Worm (Caenorhabditis elegans) whole organism, young adult: ENCODE data around the gene dhgd-1.

Experiments used
- B0035.1 ChIP-seq: sonication (generic microtip); optimal IDR thresholded peaks from 2 replicates; lab custom pipeline; 2016; ENCODE audit warnings: missing genetic modification characterization, mild to moderate bottlenecking, missing compliant biosample characterization, missing genotype, missing genetic modification reagents
- B0336.3 ChIP-seq: fragments of 200-800 bp; sonication (Bioruptor generic); IDR thresholded peaks from 2 replicates; pipeline ENCODE4 v1.3.6; 2022; ENCODE audit warnings: missing genetic modification characterization, missing compliant biosample characterization
- C06A6.2 ChIP-seq: fragments of 200-800 bp; sonication (Bioruptor generic); conservative IDR thresholded peaks from 2 replicates; pipeline ENCODE4 v1.3.6; 2022; ENCODE audit warnings: missing genetic modification characterization, missing compliant biosample characterization
- C17E4.6 ChIP-seq: fragments of 200-800 bp; sonication (Bioruptor generic); IDR thresholded peaks from 2 replicates; pipeline ENCODE4 v1.3.6; 2022; ENCODE audit warnings: missing genetic modification reagents, missing genetic modification characterization, missing compliant biosample characterization
- D2030.7 ChIP-seq: fragments of 200-800 bp; sonication (Bioruptor generic); IDR thresholded peaks from 2 replicates; pipeline ENCODE4 v1.3.6; 2022; ENCODE audit warnings: missing genetic modification reagents, missing genetic modification characterization, missing compliant biosample characterization
- F39B2.1 ChIP-seq: fragments of 200-800 bp; sonication (Bioruptor generic); IDR thresholded peaks from 2 replicates; pipeline ENCODE4 v1.3.6; 2022; ENCODE audit warnings: missing genetic modification reagents, missing genetic modification characterization, missing compliant biosample characterization
- K12H6.12 ChIP-seq: fragments of 200-800 bp; sonication (Bioruptor generic); optimal IDR thresholded peaks from 2 replicates; lab custom pipeline; 2018; ENCODE audit warnings: mild to moderate bottlenecking, missing genetic modification characterization, missing compliant biosample characterization
- Y53F4B.3 ChIP-seq: fragments of 200-800 bp; sonication (Bioruptor generic); IDR thresholded peaks from 2 replicates; pipeline ENCODE4 v1.3.6; 2022; ENCODE audit warnings: missing genetic modification reagents, missing genetic modification characterization, missing compliant biosample characterization
- Y56A3A.18 ChIP-seq: fragments of 200-800 bp; sonication (Bioruptor generic); IDR thresholded peaks from 2 replicates; pipeline ENCODE4 v1.3.6; 2022; ENCODE audit warnings: missing genetic modification reagents, missing genetic modification characterization, missing compliant biosample characterization
- Y67H2A.10 ChIP-seq: fragments of 200-800 bp; sonication (Bioruptor generic); conservative IDR thresholded peaks from 2 replicates; pipeline ENCODE4 v1.3.6; 2022; ENCODE audit warnings: missing genetic modification reagents, missing genetic modification characterization, missing compliant biosample characterization
- Y79H2A.3 ChIP-seq: fragments of 200-800 bp; sonication (Bioruptor generic); conservative IDR thresholded peaks from 2 replicates; pipeline ENCODE4 v1.3.6; 2022; ENCODE audit warnings: missing genetic modification reagents, missing genetic modification characterization, missing compliant biosample characterization
- Y95B8A.8 ChIP-seq: fragments of 200-800 bp; sonication (Bioruptor generic); IDR thresholded peaks from 2 replicates; pipeline ENCODE4 v1.3.6; 2022; ENCODE audit warnings: missing genetic modification reagents, missing genetic modification characterization, missing compliant biosample characterization
- ama-1 ChIP-seq, 3 experiments: fragments of 150-350 bp in 1 of 3; sonication (generic microtip) in 2 of 3; optimal IDR thresholded peaks; 2 replicates each; lab custom pipeline; 2014 to 2018; ENCODE audit warnings: missing biosample characterization in 2 of 3, missing genetic modification characterization in 2 of 3, missing genetic modification reagents in 2 of 3
- atf-7 ChIP-seq: sonication (generic microtip); optimal IDR thresholded peaks from 2 replicates; lab custom pipeline; 2017; ENCODE audit warnings: mild to moderate bottlenecking, missing genetic modification characterization, missing compliant biosample characterization
- ccch-3 ChIP-seq: fragments of 200-800 bp; sonication (Bioruptor generic); optimal IDR thresholded peaks from 2 replicates; lab custom pipeline; 2018; ENCODE audit warnings: mild to moderate bottlenecking, missing genetic modification characterization, missing compliant biosample characterization
- cebp-2 ChIP-seq: fragments of 200-800 bp; sonication (Bioruptor generic); IDR thresholded peaks from 2 replicates; pipeline ENCODE4 v1.3.6; 2022; ENCODE audit warnings: missing genetic modification characterization, missing compliant biosample characterization
- ceh-100 ChIP-seq: fragments of 200-800 bp; sonication (Bioruptor generic); IDR thresholded peaks from 2 replicates; pipeline ENCODE4 v1.3.6; 2022; ENCODE audit warnings: missing genetic modification reagents, missing genetic modification characterization, missing compliant biosample characterization
- ceh-27 ChIP-seq: fragments of 200-800 bp; sonication (Bioruptor generic); optimal IDR thresholded peaks from 2 replicates; lab custom pipeline; 2018; ENCODE audit warnings: mild to moderate bottlenecking, missing genetic modification characterization, moderate library complexity, missing compliant biosample characterization
- ceh-40 ChIP-seq: fragments of 200-800 bp; sonication (Bioruptor generic); IDR thresholded peaks from 2 replicates; pipeline ENCODE4 v1.3.6; 2022; ENCODE audit warnings: missing genetic modification characterization, missing compliant biosample characterization
- ceh-58 ChIP-seq: fragments of 200-800 bp; sonication (Bioruptor generic); IDR thresholded peaks from 2 replicates; pipeline ENCODE4 v1.3.6; 2022; ENCODE audit warnings: missing genetic modification characterization, missing compliant biosample characterization
- ceh-79 ChIP-seq: sonication (generic microtip); optimal IDR thresholded peaks from 2 replicates; lab custom pipeline; 2017; ENCODE audit warnings: mild to moderate bottlenecking, missing genetic modification characterization, missing compliant biosample characterization
- ceh-91 ChIP-seq: fragments of 200-800 bp; sonication (Bioruptor generic); IDR thresholded peaks from 2 replicates; pipeline ENCODE4 v1.3.6; 2022; ENCODE audit warnings: missing genetic modification reagents, missing genetic modification characterization, missing compliant biosample characterization
- chd-7 ChIP-seq: sonication (generic microtip); optimal IDR thresholded peaks from 2 replicates; lab custom pipeline; 2016; ENCODE audit warnings: mild to moderate bottlenecking, missing genetic modification characterization, moderate library complexity, missing compliant biosample characterization
- dox-1 ChIP-seq: fragments of 200-800 bp; sonication (Bioruptor generic); IDR thresholded peaks from 2 replicates; pipeline ENCODE4 v1.3.6; 2022; ENCODE audit warnings: missing genetic modification reagents, missing genetic modification characterization, missing compliant biosample characterization
- efl-1 ChIP-seq: fragments of 150-350 bp; optimal IDR thresholded peaks from 2 replicates; lab custom pipeline; 2014; ENCODE audit warnings: missing biosample characterization, missing genetic modification reagents, missing genetic modification characterization
- ekl-4 ChIP-seq: fragments of 200-800 bp; sonication (Bioruptor generic); IDR thresholded peaks from 2 replicates; pipeline ENCODE4 v1.3.6; 2022; ENCODE audit warnings: missing genetic modification reagents, missing genetic modification characterization, missing compliant biosample characterization
- hlh-12 ChIP-seq: sonication (generic microtip); optimal IDR thresholded peaks from 2 replicates; lab custom pipeline; 2016; ENCODE audit warnings: missing genetic modification characterization, missing compliant biosample characterization
- hlh-26 ChIP-seq: fragments of 200-800 bp; sonication (Bioruptor generic); conservative IDR thresholded peaks from 2 replicates; pipeline ENCODE4 v1.3.6; 2022; ENCODE audit warnings: missing genetic modification reagents, missing genetic modification characterization, missing compliant biosample characterization
- hmg-1.2 ChIP-seq: fragments of 200-800 bp; sonication (Bioruptor generic); IDR thresholded peaks from 2 replicates; pipeline ENCODE4 v1.3.6; 2022; ENCODE audit warnings: missing genetic modification reagents, missing genetic modification characterization, missing compliant biosample characterization
- lin-54 ChIP-seq: fragments of 200-800 bp; sonication (Bioruptor generic); optimal IDR thresholded peaks from 2 replicates; lab custom pipeline; 2018; ENCODE audit warnings: mild to moderate bottlenecking, missing genetic modification characterization, missing compliant biosample characterization
- lsl-1 ChIP-seq: fragments of 200-800 bp; sonication (Bioruptor generic); optimal IDR thresholded peaks from 2 replicates; lab custom pipeline; 2018; ENCODE audit warnings: mild to moderate bottlenecking, missing genetic modification characterization, moderate library complexity, missing compliant biosample characterization
- lsy-27 ChIP-seq: sonication (generic microtip); optimal IDR thresholded peaks from 2 replicates; lab custom pipeline; 2017; ENCODE audit warnings: missing genetic modification characterization, mild to moderate bottlenecking, missing compliant biosample characterization, antibody characterized with exemption, missing genotype, borderline replicate concordance; ENCODE audit not compliant: insufficient read depth
- madf-10 ChIP-seq: sonication (generic microtip); optimal IDR thresholded peaks from 2 replicates; lab custom pipeline; 2016; ENCODE audit warnings: mild to moderate bottlenecking, missing genetic modification characterization, missing compliant biosample characterization
- madf-3 ChIP-seq: fragments of 200-800 bp; sonication (Bioruptor generic); IDR thresholded peaks from 2 replicates; pipeline ENCODE4 v1.3.6; 2022; ENCODE audit warnings: missing genetic modification reagents, missing genetic modification characterization, missing compliant biosample characterization
- madf-6 ChIP-seq: fragments of 200-800 bp; sonication (Bioruptor generic); IDR thresholded peaks from 2 replicates; pipeline ENCODE4 v1.3.6; 2022; ENCODE audit warnings: missing genetic modification reagents, missing genetic modification characterization, missing compliant biosample characterization
- madf-8 ChIP-seq: fragments of 200-800 bp; sonication (Bioruptor generic); conservative IDR thresholded peaks from 2 replicates; pipeline ENCODE4 v1.3.6; 2022; ENCODE audit warnings: missing genetic modification reagents, missing genetic modification characterization, missing compliant biosample characterization
- mes-4 ChIP-seq: sonication (generic microtip); optimal IDR thresholded peaks from 2 replicates; lab custom pipeline; 2016; ENCODE audit warnings: missing genotype, missing genetic modification characterization, missing compliant biosample characterization
- nfya-1 ChIP-seq: sonication (generic microtip); optimal IDR thresholded peaks from 2 replicates; lab custom pipeline; 2017; ENCODE audit warnings: antibody characterized with exemption, missing compliant biosample characterization, missing genetic modification characterization, borderline replicate concordance; ENCODE audit not compliant: insufficient read depth
- nhr-120 ChIP-seq: fragments of 200-800 bp; sonication (Bioruptor generic); IDR thresholded peaks from 2 replicates; pipeline ENCODE4 v1.3.6; 2022; ENCODE audit warnings: missing genetic modification characterization, missing compliant biosample characterization
- nhr-80 ChIP-seq: sonication (generic microtip); optimal IDR thresholded peaks from 2 replicates; lab custom pipeline; 2016; ENCODE audit warnings: missing genetic modification characterization, missing compliant biosample characterization
- pbrm-1 ChIP-seq: fragments of 200-800 bp; sonication (Bioruptor generic); IDR thresholded peaks from 2 replicates; pipeline ENCODE4 v1.3.6; 2022; ENCODE audit warnings: missing genetic modification reagents, missing genetic modification characterization, missing compliant biosample characterization
- rec-8 ChIP-seq, 2 experiments: sonication (generic microtip); optimal IDR thresholded peaks; 2 replicates each; lab custom pipeline; 2016; ENCODE audit warnings: mild to moderate bottlenecking in 2 of 2, missing genetic modification characterization in 2 of 2, missing genetic modification reagents in 2 of 2, missing genotype in 2 of 2, missing biosample characterization in 1 of 2, missing compliant biosample characterization in 1 of 2, moderate library complexity in 1 of 2
- repo-1 ChIP-seq: sonication (generic microtip); optimal IDR thresholded peaks from 2 replicates; lab custom pipeline; 2017; ENCODE audit warnings: mild to moderate bottlenecking, missing genetic modification characterization, missing compliant biosample characterization
- snpc-3.4 ChIP-seq: sonication (generic microtip); optimal IDR thresholded peaks from 2 replicates; lab custom pipeline; 2017; ENCODE audit warnings: missing genetic modification characterization, mild to moderate bottlenecking, missing compliant biosample characterization, antibody characterized with exemption, moderate library complexity, missing genotype, missing genetic modification reagents
- snpc-4 ChIP-seq, 5 experiments: fragments of 150-350 bp in 1 of 5; sonication (generic microtip) in 4 of 5; optimal IDR thresholded peaks; 2 replicates each; lab custom pipeline; 2014 to 2018; ENCODE audit warnings: missing genetic modification characterization in 5 of 5, missing biosample characterization in 3 of 5, antibody characterized with exemption in 2 of 5, mild to moderate bottlenecking in 2 of 5, missing compliant biosample characterization in 2 of 5, missing genotype in 2 of 5, moderate library complexity in 2 of 5, missing genetic modification reagents in 1 of 5
- tbp1 ChIP-seq: fragments of 200-800 bp; sonication (Bioruptor generic); optimal IDR thresholded peaks from 2 replicates; lab custom pipeline; 2018; ENCODE audit warnings: mild to moderate bottlenecking, missing genetic modification characterization, missing compliant biosample characterization
- unc-130 ChIP-seq: sonication (generic microtip); optimal IDR thresholded peaks from 2 replicates; lab custom pipeline; 2016; ENCODE audit warnings: missing genetic modification reagents, missing genetic modification characterization, missing compliant biosample characterization
- xnd-1 ChIP-seq: sonication (generic microtip); optimal IDR thresholded peaks from 2 replicates; lab custom pipeline; 2016; ENCODE audit warnings: missing genotype, missing genetic modification reagents, missing genetic modification characterization, missing compliant biosample characterization

dhgd-1 gene

DNA sequence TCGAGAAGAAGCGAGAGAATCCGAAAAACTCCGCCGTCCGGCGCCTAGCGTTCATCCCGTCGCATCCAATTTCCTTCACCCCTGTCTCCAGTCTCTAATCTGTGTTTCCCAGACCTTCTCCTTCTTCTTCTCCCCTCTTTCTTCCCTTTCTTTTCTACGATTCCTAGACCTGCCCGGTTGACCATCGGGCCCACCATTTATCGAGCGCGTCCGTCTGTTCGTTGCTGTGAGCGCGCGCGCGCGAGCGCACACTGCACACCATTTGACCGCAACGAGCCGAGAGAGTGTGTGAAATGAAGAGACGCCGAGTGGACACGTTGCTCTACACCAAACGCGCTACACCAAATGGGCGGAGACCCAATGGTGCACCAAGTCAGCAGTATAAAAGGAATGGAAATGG is 14.8 kb downstream of the dhgd-1 start:
- TF ChIP-seq chd-7 (tag; lab: Kevin White, UChicago), result no peak
- TF ChIP-seq ceh-27 (GFP tag; lab: Kevin White, UChicago), result peak; percentile 6
- TF ChIP-seq nhr-80, result no peak
- peak; percentile 84 for TF ChIP-seq ceh-100 (GFP tag; lab: Robert Waterston, UW)
- TF ChIP-seq F39B2.1 (GFP tag; lab: Robert Waterston, UW), result no peak
- TF ChIP-seq madf-3 (GFP tag; lab: Robert Waterston, UW), result peak; percentile 92
- no peak for TF ChIP-seq ceh-40 (GFP tag; lab: Robert Waterston, UW)
- TF ChIP-seq C17E4.6 (GFP tag; lab: Robert Waterston, UW), result peak; percentile 78
- TF ChIP-seq mes-4 (tag; lab: Kevin White, UChicago), result no peak
- peak; percentile 95 for TF ChIP-seq xnd-1 (tag; lab: Kevin White, UChicago)
- TF ChIP-seq hmg-1.2, result peak; percentile 92
- TF ChIP-seq Y79H2A.3 (GFP tag; lab: Robert Waterston, UW), result no peak
- TF ChIP-seq ama-1 (optimal IDR thresholded peaks at IDR 0.05; lab: Kevin White, UChicago), result no peak
- no peak for TF ChIP-seq ama-1 (GFP tag; optimal IDR thresholded peaks at IDR 0.05; lab: Kevin White, UChicago)
- no peak for TF ChIP-seq atf-7 (tag; lab: Kevin White, UChicago)
- TF ChIP-seq hlh-26 (GFP tag; lab: Robert Waterston, UW), result no peak
- TF ChIP-seq Y56A3A.18 (GFP tag; lab: Robert Waterston, UW), result no peak
- no peak for TF ChIP-seq cebp-2 (GFP tag; lab: Robert Waterston, UW)
- TF ChIP-seq tbp1 (GFP tag; lab: Kevin White, UChicago), result peak; percentile 59
- no peak for TF ChIP-seq snpc-4 (GFP tag; optimal IDR thresholded peaks at IDR 0.05; lab: Kevin White, UChicago)
- TF ChIP-seq snpc-4 (tag; optimal IDR thresholded peaks at IDR 0.05; lab: Kevin White, UChicago), result peak in 2 of 4 experiments; percentile 19 to 23
- TF ChIP-seq dox-1 (GFP tag; lab: Robert Waterston, UW), result peak; percentile 92
- TF ChIP-seq ceh-91 (GFP tag; lab: Robert Waterston, UW), result peak; percentile 94
- TF ChIP-seq snpc-3.4, result peak; percentile 89
- no peak for TF ChIP-seq nfya-1 (tag; lab: Kevin White, UChicago)
- peak; percentile 72 for TF ChIP-seq unc-130 (GFP tag; lab: Kevin White, UChicago)
- no peak for TF ChIP-seq hlh-12 (tag; lab: Kevin White, UChicago)
- TF ChIP-seq ceh-79 (tag; lab: Kevin White, UChicago), result no peak
- peak; percentile 75; the same call in 1 of the 2 replicates for TF ChIP-seq pbrm-1
- no peak for TF ChIP-seq madf-10 (tag; lab: Kevin White, UChicago)
- TF ChIP-seq Y67H2A.10 (GFP tag; lab: Robert Waterston, UW), result no peak
- peak; percentile 95 for TF ChIP-seq D2030.7 (GFP tag; lab: Robert Waterston, UW)
- TF ChIP-seq ceh-58, result 0 out of 2 replicates have a peak, but pooled peaks have one; percentile 20
- TF ChIP-seq B0336.3 (GFP tag; lab: Robert Waterston, UW), result peak; percentile 71
- no peak for TF ChIP-seq rec-8 (tag; optimal IDR thresholded peaks at IDR 0.05; lab: Kevin White, UChicago)
- peak; percentile 81 for TF ChIP-seq lin-54 (GFP tag; lab: Kevin White, UChicago)
- TF ChIP-seq madf-8 (GFP tag; lab: Robert Waterston, UW), result peak; percentile 98
- no peak for TF ChIP-seq Y53F4B.3
- TF ChIP-seq Y95B8A.8 (GFP tag; lab: Robert Waterston, UW), result peak; percentile 81; the same call in 1 of the 2 replicates
- peak; percentile 80 for TF ChIP-seq lsl-1
- no peak for TF ChIP-seq B0035.1 (tag; lab: Kevin White, UChicago)
- no peak for TF ChIP-seq lsy-27 (tag; lab: Kevin White, UChicago)
- TF ChIP-seq ccch-3, result no peak
- no peak for TF ChIP-seq repo-1 (tag; lab: Kevin White, UChicago)
- TF ChIP-seq K12H6.12 (tag; lab: Kevin White, UChicago), result no peak
- no peak for TF ChIP-seq nhr-120 (GFP tag; lab: Robert Waterston, UW)
- TF ChIP-seq C06A6.2, result no peak
- TF ChIP-seq efl-1 (GFP tag; lab: Kevin White, UChicago), result peak; percentile 97
- peak; percentile 64 for TF ChIP-seq ekl-4 (GFP tag; lab: Robert Waterston, UW)
- peak; percentile 98 for TF ChIP-seq madf-6 (GFP tag; lab: Robert Waterston, UW)
